Fruit fly (Drosophila melanogaster) S2 (cell line): ENCODE data around the gene CG32984.

Experiments
- CG8478 ChIP-seq: fragments of >200 bp; optimal IDR thresholded peaks from 2 replicates; lab custom pipeline; 2018
- CTCF ChIP-seq, 2 experiments: fragments of >200 bp; optimal IDR thresholded peaks; 2 replicates each; lab custom pipeline; 2018

dm6 chr2L:8937003-8937402, 27.8 kb upstream of the CG32984 start, which contains the start of gene Tsp29Fb:
- TF ChIP-seq CG8478 (lab: Kevin White, UChicago) (no peak), CTCF (optimal IDR thresholded peaks at IDR 0.05; lab: Kevin White, UChicago) (no peak)
